Fruit fly (Drosophila melanogaster) S2 (cell line): ENCODE data around the gene modSP.

Experiments used
- CG8478 ChIP-seq: fragments of >200 bp; optimal IDR thresholded peaks from 2 replicates; lab custom pipeline; 2018
- CTCF ChIP-seq, 2 experiments: fragments of >200 bp; optimal IDR thresholded peaks; 2 replicates each; lab custom pipeline; 2018

DNA sequence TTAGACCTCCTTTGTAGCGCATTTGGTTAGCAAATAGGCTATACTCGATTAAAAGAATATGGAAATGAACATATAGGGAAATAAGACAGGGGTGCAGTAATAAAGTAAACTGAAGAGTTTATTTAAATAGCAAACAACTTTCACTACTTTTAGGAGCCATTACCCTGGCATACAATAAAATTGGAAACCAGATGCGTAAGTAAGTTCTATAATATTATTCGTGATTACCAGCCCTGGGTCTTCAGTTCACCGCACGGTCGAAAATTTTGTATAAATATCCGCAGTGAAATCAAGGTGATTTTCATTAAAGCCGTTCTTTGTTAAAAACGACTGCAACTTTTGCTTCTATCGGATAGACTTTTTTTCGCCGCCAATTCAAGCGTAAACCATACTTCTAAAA lies 40.5 kb downstream of the modSP start, which contains the start of gene CG17562:
- TF ChIP-seq CTCF (optimal IDR thresholded peaks at IDR 0.05; lab: Kevin White, UChicago) (no peak), CG8478 (lab: Kevin White, UChicago) (no peak)
